Worm (Caenorhabditis elegans) whole organism, L2 larva: Measurements from ENCODE around the gene ptr-1.

Experiments
- C34F6.9 ChIP-seq: fragments of 150-350 bp; optimal IDR thresholded peaks from 2 replicates; lab custom pipeline; 2014; ENCODE audit warnings: missing biosample characterization, missing genetic modification characterization
- R02D3.7 ChIP-seq: fragments of 150-350 bp; optimal IDR thresholded peaks from 2 replicates; lab custom pipeline; 2014; ENCODE audit warnings: missing biosample characterization, missing genetic modification characterization
- Y55F3AM.14 ChIP-seq: fragments of 200-800 bp; sonication (Bioruptor generic); optimal IDR thresholded peaks from 2 replicates; lab custom pipeline; 2018; ENCODE audit warnings: mild to moderate bottlenecking, missing genetic modification characterization, missing compliant biosample characterization
- ZK546.5 ChIP-seq: sonication (generic microtip); optimal IDR thresholded peaks from 2 replicates; lab custom pipeline; 2017; ENCODE audit warnings: missing biosample characterization, missing genetic modification characterization
- aly-2 ChIP-seq: fragments of 150-350 bp; optimal IDR thresholded peaks from 2 replicates; lab custom pipeline; 2014; ENCODE audit warnings: missing biosample characterization, missing genetic modification characterization
- ama-1 ChIP-seq: fragments of 150-350 bp; optimal IDR thresholded peaks from 2 replicates; lab custom pipeline; 2018; ENCODE audit warnings: inconsistent platforms
- blmp-1 ChIP-seq: sonication (generic microtip); optimal IDR thresholded peaks from 2 replicates; lab custom pipeline; 2017; ENCODE audit warnings: missing genetic modification characterization, mild to moderate bottlenecking, missing compliant biosample characterization, antibody characterized with exemption, moderate library complexity; ENCODE audit not compliant: insufficient read depth
- ceh-16 ChIP-seq: fragments of 150-350 bp; optimal IDR thresholded peaks from 2 replicates; lab custom pipeline; 2014; ENCODE audit warnings: missing biosample characterization, missing genetic modification characterization
- ceh-82 ChIP-seq: fragments of 150-350 bp; optimal IDR thresholded peaks from 2 replicates; lab custom pipeline; 2014; ENCODE audit warnings: missing biosample characterization, missing genetic modification characterization
- crh-2 ChIP-seq: sonication (generic microtip); optimal IDR thresholded peaks from 2 replicates; lab custom pipeline; 2017; ENCODE audit warnings: missing biosample characterization, missing genetic modification characterization
- egl-27 ChIP-seq: sonication (generic microtip); optimal IDR thresholded peaks from 3 replicates; lab custom pipeline; 2017; ENCODE audit warnings: missing biosample characterization, missing genetic modification reagents, missing genetic modification characterization
- elt-1 ChIP-seq: fragments of 150-350 bp; optimal IDR thresholded peaks from 2 replicates; lab custom pipeline; 2014; ENCODE audit warnings: missing biosample characterization, missing genetic modification characterization
- elt-3 ChIP-seq: sonication (generic microtip); optimal IDR thresholded peaks from 2 replicates; lab custom pipeline; 2017; ENCODE audit warnings: missing biosample characterization, missing genetic modification characterization
- fos-1 ChIP-seq: fragments of 150-350 bp; optimal IDR thresholded peaks from 2 replicates; lab custom pipeline; 2014; ENCODE audit warnings: missing biosample characterization, missing genetic modification characterization
- lin-11 ChIP-seq: fragments of 150-350 bp; sonication (generic microtip); optimal IDR thresholded peaks from 2 replicates; lab custom pipeline; 2014; ENCODE audit warnings: missing biosample characterization, missing genetic modification characterization, inconsistent platforms, mixed read lengths
- lin-13 ChIP-seq: fragments of 150-350 bp; optimal IDR thresholded peaks from 2 replicates; lab custom pipeline; 2014; ENCODE audit warnings: missing biosample characterization, missing genetic modification reagents, missing genetic modification characterization
- lsy-2 ChIP-seq, 2 experiments: fragments of 150-350 bp in 1 of 2; sonication (generic microtip) in 1 of 2; optimal IDR thresholded peaks; 2 replicates each; lab custom pipeline; 2014 to 2017; ENCODE audit warnings: missing biosample characterization in 2 of 2, missing genetic modification characterization in 2 of 2
- mab-5 ChIP-seq: fragments of 150-350 bp; optimal IDR thresholded peaks from 2 replicates; lab custom pipeline; 2014; ENCODE audit warnings: missing biosample characterization, missing genetic modification characterization
- mbf-1 ChIP-seq: sonication (generic microtip); optimal IDR thresholded peaks from 2 replicates; lab custom pipeline; 2017; ENCODE audit warnings: missing biosample characterization, missing genetic modification characterization
- mdl-1 ChIP-seq, 2 experiments: fragments of 150-350 bp in 1 of 2; sonication (generic microtip) in 1 of 2; optimal IDR thresholded peaks; 2 replicates each; lab custom pipeline; 2017; ENCODE audit warnings: missing biosample characterization in 2 of 2, missing genetic modification characterization in 2 of 2
- nhr-10 ChIP-seq: sonication (generic microtip); optimal IDR thresholded peaks from 2 replicates; lab custom pipeline; 2017; ENCODE audit warnings: missing biosample characterization, missing genetic modification characterization
- nhr-11 ChIP-seq: fragments of 150-350 bp; optimal IDR thresholded peaks from 2 replicates; lab custom pipeline; 2014; ENCODE audit warnings: missing biosample characterization, missing genetic modification characterization
- nhr-12 ChIP-seq: fragments of 150-350 bp; optimal IDR thresholded peaks from 2 replicates; lab custom pipeline; 2014; ENCODE audit warnings: missing biosample characterization, missing genetic modification characterization
- nhr-129 ChIP-seq: fragments of 150-350 bp; optimal IDR thresholded peaks from 2 replicates; lab custom pipeline; 2014; ENCODE audit warnings: missing biosample characterization, missing genetic modification characterization
- nhr-21 ChIP-seq: fragments of 150-350 bp; optimal IDR thresholded peaks from 2 replicates; lab custom pipeline; 2014; ENCODE audit warnings: missing biosample characterization, missing genetic modification characterization
- nhr-23 ChIP-seq: fragments of 150-350 bp; optimal IDR thresholded peaks from 2 replicates; lab custom pipeline; 2014; ENCODE audit warnings: missing biosample characterization, missing genetic modification reagents, missing genetic modification characterization
- nhr-237 ChIP-seq: fragments of 150-350 bp; optimal IDR thresholded peaks from 2 replicates; lab custom pipeline; 2014; ENCODE audit warnings: missing biosample characterization, missing genetic modification characterization
- nhr-6 ChIP-seq: fragments of 150-350 bp; optimal IDR thresholded peaks from 2 replicates; lab custom pipeline; 2014; ENCODE audit warnings: missing biosample characterization, missing genetic modification characterization
- nhr-77 ChIP-seq: fragments of 150-350 bp; optimal IDR thresholded peaks from 2 replicates; lab custom pipeline; 2014; ENCODE audit warnings: missing biosample characterization, missing genetic modification characterization
- peb-1 ChIP-seq: fragments of 150-350 bp; optimal IDR thresholded peaks from 2 replicates; lab custom pipeline; 2014; ENCODE audit warnings: missing biosample characterization, missing genetic modification characterization
- sem-4 ChIP-seq: fragments of 150-350 bp; optimal IDR thresholded peaks from 2 replicates; lab custom pipeline; 2014; ENCODE audit warnings: missing biosample characterization, missing genetic modification reagents, missing genetic modification characterization
- skn-1 ChIP-seq: sonication (generic microtip); optimal IDR thresholded peaks from 2 replicates; lab custom pipeline; 2017; ENCODE audit warnings: missing biosample characterization, missing genetic modification characterization
- sma-3 ChIP-seq: sonication (generic microtip); optimal IDR thresholded peaks from 2 replicates; lab custom pipeline; 2016; ENCODE audit warnings: missing genetic modification reagents, missing genetic modification characterization, missing compliant biosample characterization
- snpc-4 ChIP-seq: fragments of 150-350 bp; optimal IDR thresholded peaks from 2 replicates; lab custom pipeline; 2014; ENCODE audit warnings: missing biosample characterization, missing genetic modification characterization
- unc-39 ChIP-seq: fragments of 150-350 bp; optimal IDR thresholded peaks from 2 replicates; lab custom pipeline; 2014; ENCODE audit warnings: missing biosample characterization, missing genetic modification characterization
- unc-55 ChIP-seq: fragments of 150-350 bp; sonication (generic microtip); optimal IDR thresholded peaks from 3 replicates; lab custom pipeline; 2014; ENCODE audit warnings: missing biosample characterization, missing genetic modification reagents, missing genetic modification characterization
- zag-1 ChIP-seq: fragments of 150-350 bp; optimal IDR thresholded peaks from 2 replicates; lab custom pipeline; 2014; ENCODE audit warnings: missing biosample characterization, missing genetic modification characterization
- ztf-11 ChIP-seq: sonication (generic microtip); optimal IDR thresholded peaks from 2 replicates; lab custom pipeline; 2017; ENCODE audit warnings: missing biosample characterization, missing genetic modification characterization
- ztf-4 ChIP-seq: fragments of 150-350 bp; optimal IDR thresholded peaks from 2 replicates; lab custom pipeline; 2014; ENCODE audit warnings: missing biosample characterization, missing genetic modification characterization

The ptr-1 gene

ce11 chrV:9181669-9182250 is at the start of gene ptr-1:
ptr-1 (minus strand) TSS chrV:9181719.
- no peak for TF ChIP-seq ztf-4
- TF ChIP-seq unc-39 (tag; lab: Kevin White, UChicago) = no peak
- TF ChIP-seq nhr-21 = no peak
- no peak for TF ChIP-seq mab-5
- TF ChIP-seq sem-4 = no peak
- no peak for TF ChIP-seq nhr-12
- TF ChIP-seq ceh-16 (tag; lab: Kevin White, UChicago) = no peak
- TF ChIP-seq nhr-10 = no peak
- TF ChIP-seq mbf-1 = no peak
- no peak for TF ChIP-seq lin-13
- no peak for TF ChIP-seq ama-1
- no peak for TF ChIP-seq unc-55
- TF ChIP-seq elt-3 (tag; lab: Kevin White, UChicago) = no peak
- no peak for TF ChIP-seq nhr-23 (tag; lab: Kevin White, UChicago)
- TF ChIP-seq nhr-237 = no peak
- TF ChIP-seq ZK546.5 (tag; lab: Kevin White, UChicago) = no peak
- TF ChIP-seq, all 48 proteins: peak for 0

ce11 chrV:9225675-9226144 is 44.2 kb upstream of the ptr-1 start, which contains the start of gene F07C3.2:
F07C3.2 (plus strand) TSS chrV:9226094.
- no peak for TF ChIP-seq nhr-11
- no peak for TF ChIP-seq mab-5
- peak; percentile 16 for TF ChIP-seq crh-2 (tag; lab: Kevin White, UChicago)
- TF ChIP-seq nhr-77 (tag; lab: Kevin White, UChicago) = no peak
- TF ChIP-seq blmp-1 (tag; lab: Kevin White, UChicago) = no peak
- TF ChIP-seq C34F6.9 (tag; lab: Kevin White, UChicago) = peak; percentile 54
- no peak for TF ChIP-seq Y55F3AM.14 (GFP tag; lab: Kevin White, UChicago)
- peak in 1 of 2 experiments; percentile 36 for TF ChIP-seq lsy-2 (tag; optimal IDR thresholded peaks at IDR 0.05; lab: Kevin White, UChicago)
- no peak for TF ChIP-seq mdl-1 (tag; optimal IDR thresholded peaks at IDR 0.05; lab: Kevin White, UChicago)
- TF ChIP-seq aly-2 = no peak
- TF ChIP-seq R02D3.7 (tag; lab: Kevin White, UChicago) = no peak
- no peak for TF ChIP-seq sma-3 (GFP tag; lab: Kevin White, UChicago)
- no peak for TF ChIP-seq fos-1 (tag; lab: Kevin White, UChicago)
- no peak for TF ChIP-seq lin-11 (tag; lab: Kevin White, UChicago)
- TF ChIP-seq peb-1 = no peak
- no peak for TF ChIP-seq lin-13
- no peak for TF ChIP-seq ztf-4
- peak; percentile 49 for TF ChIP-seq unc-55
- TF ChIP-seq egl-27 (tag; lab: Kevin White, UChicago) = no peak
- TF ChIP-seq nhr-129 (tag; lab: Kevin White, UChicago) = peak; percentile 8
- TF ChIP-seq ceh-82 (tag; lab: Kevin White, UChicago) = no peak

ce11 chrV:9224981-9225380 is 43.5 kb upstream of the ptr-1 start:
- TF ChIP-seq blmp-1 (tag; lab: Kevin White, UChicago) (peak; percentile 74), unc-55 (peak; percentile 26), ama-1 (no peak)

ce11 chrV:9224377-9224776 is 42.9 kb upstream of the ptr-1 start:
- TF ChIP-seq skn-1 (tag; lab: Kevin White, UChicago) (no peak), nhr-77 (tag; lab: Kevin White, UChicago) (no peak), elt-1 (tag; lab: Kevin White, UChicago) (no peak), nhr-6 (no peak), ztf-11 (no peak), crh-2 (tag; lab: Kevin White, UChicago) (no peak), snpc-4 (tag; lab: Kevin White, UChicago) (no peak), unc-39 (tag; lab: Kevin White, UChicago) (no peak), ztf-4 (no peak), zag-1 (tag; lab: Kevin White, UChicago) (no peak), mdl-1 (tag; optimal IDR thresholded peaks at IDR 0.05; lab: Kevin White, UChicago) (no peak)
